Worm (Caenorhabditis elegans): ENCODE results near the gene C16C8.12.
A peak's percentile ranks its signal among the peaks of the same experiment; 100 is the strongest.

C16C8.12 gene

DNA sequence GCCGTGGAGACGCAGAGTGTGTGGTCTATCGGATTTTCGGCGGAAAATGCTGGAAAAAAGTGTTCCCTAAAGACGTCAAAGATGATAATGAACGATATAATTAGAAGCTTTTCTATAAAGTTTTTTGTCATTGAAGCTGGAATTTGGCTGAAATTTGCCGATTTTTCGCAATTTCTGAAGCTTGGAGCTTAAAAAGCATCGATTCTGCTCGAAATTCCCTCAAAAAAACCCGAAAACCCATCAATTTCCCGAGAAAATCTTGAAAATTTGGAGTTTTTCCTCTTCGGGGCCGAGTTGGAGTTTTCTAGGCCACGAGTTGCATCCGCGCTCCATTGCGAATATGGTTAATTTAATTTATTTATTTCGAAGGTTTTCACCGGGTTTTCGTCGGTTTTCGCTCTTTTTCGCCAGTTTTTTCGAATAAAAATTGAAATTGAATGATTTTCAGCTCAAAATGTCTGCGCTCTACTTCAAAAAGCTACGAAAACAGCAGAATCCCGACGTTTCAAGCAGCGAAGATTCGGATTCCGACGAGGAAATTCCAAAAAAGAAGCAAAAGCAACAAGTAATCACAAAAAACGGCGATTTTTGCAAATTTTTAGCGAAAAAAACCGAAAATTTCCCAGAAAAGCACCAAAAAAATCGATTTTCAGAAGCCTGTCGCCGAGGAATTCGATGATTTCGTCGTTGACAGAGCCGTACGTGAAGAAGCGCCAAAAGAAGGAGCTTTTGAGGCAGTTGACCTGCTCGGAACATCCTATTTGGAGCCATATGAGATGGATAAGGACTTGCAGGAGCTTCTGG lies 50.2 kb downstream of the C16C8.12 start, which contains the start of the genes col-71 and Y49F6B.2 (continued):
- TF ChIP-seq C34B4.2 (tag; optimal IDR thresholded peaks at IDR 0.05) (no peak), nhr-90 (tag; optimal IDR thresholded peaks at IDR 0.05; ENCODE audit: poor library complexity) (peak; percentile 89), ets-5 (GFP tag; IDR thresholded peaks at IDR 0.05) (no peak), pqm-1 (tag; optimal IDR thresholded peaks at IDR 0.05) (no peak), jun-1 (tag; optimal IDR thresholded peaks at IDR 0.05) (peak; percentile 31), nhr-11 (tag; optimal IDR thresholded peaks at IDR 0.05) (peak; percentile 22), zag-1 (tag; optimal IDR thresholded peaks at IDR 0.05) (no peak), fkh-4 (tag; optimal IDR thresholded peaks at IDR 0.05; ENCODE audit: borderline replicate concordance) (peak; percentile 95), hpl-2 (GFP tag; optimal IDR thresholded peaks at IDR 0.05) (no peak), F16B12.6 (tag; optimal IDR thresholded peaks at IDR 0.05) (peak; percentile 66), lir-3 (tag; optimal IDR thresholded peaks at IDR 0.05; ENCODE audit: poor library complexity) (peak; percentile 95), ztf-11 (tag; optimal IDR thresholded peaks at IDR 0.05) (peak in 1 of 2 experiments; percentile 90), unc-130 (tag; optimal IDR thresholded peaks at IDR 0.05) (peak; percentile 24), Y116A8C.19 (tag; optimal IDR thresholded peaks at IDR 0.05; ENCODE audit: borderline replicate concordance) (peak; percentile 32), fkh-8 (tag; optimal IDR thresholded peaks at IDR 0.05) (peak; percentile 86), irx-1 (tag; optimal IDR thresholded peaks at IDR 0.05) (peak; percentile 92), lin-13 (GFP tag; optimal IDR thresholded peaks at IDR 0.05) (peak; percentile 80), unc-62 (GFP tag; optimal IDR thresholded peaks at IDR 0.05) (no peak), nhr-71 (tag; optimal IDR thresholded peaks at IDR 0.05) (peak; percentile 87), ceh-90 (tag; optimal IDR thresholded peaks at IDR 0.05) (peak; percentile 91), ceh-88 (GFP tag; IDR thresholded peaks at IDR 0.05) (peak; percentile 41; the same call in 1 of the 2 replicates), lin-39 (tag; optimal IDR thresholded peaks at IDR 0.05) (peak; percentile 64), zip-4 (GFP tag; optimal IDR thresholded peaks at IDR 0.05) (no peak), fos-1 (tag; optimal IDR thresholded peaks at IDR 0.05) (peak; percentile 64), ces-1 (GFP tag; optimal IDR thresholded peaks at IDR 0.05) (peak; percentile 85), ceh-82 (tag; optimal IDR thresholded peaks at IDR 0.05) (peak; percentile 76 to 82 (median 78)), fkh-10 (GFP tag; optimal IDR thresholded peaks at IDR 0.05) (peak; percentile 74), nhr-19 (GFP tag; conservative IDR thresholded peaks at IDR 0.05) (peak; percentile 79), hlh-4 (tag; optimal IDR thresholded peaks at IDR 0.05) (no peak), lin-14 (GFP tag; optimal IDR thresholded peaks at IDR 0.05) (peak; percentile 89), C16A3.4 (tag; optimal IDR thresholded peaks at IDR 0.05) (peak; percentile 72), ama-1 (optimal IDR thresholded peaks at IDR 0.05) (no peak), aly-2 (tag; optimal IDR thresholded peaks at IDR 0.05) (peak; percentile 21), nhr-237 (tag; optimal IDR thresholded peaks at IDR 0.05) (peak; percentile 40)
